Fruit fly (Drosophila melanogaster): ENCODE data around the gene sdk.

sdk gene

DNA sequence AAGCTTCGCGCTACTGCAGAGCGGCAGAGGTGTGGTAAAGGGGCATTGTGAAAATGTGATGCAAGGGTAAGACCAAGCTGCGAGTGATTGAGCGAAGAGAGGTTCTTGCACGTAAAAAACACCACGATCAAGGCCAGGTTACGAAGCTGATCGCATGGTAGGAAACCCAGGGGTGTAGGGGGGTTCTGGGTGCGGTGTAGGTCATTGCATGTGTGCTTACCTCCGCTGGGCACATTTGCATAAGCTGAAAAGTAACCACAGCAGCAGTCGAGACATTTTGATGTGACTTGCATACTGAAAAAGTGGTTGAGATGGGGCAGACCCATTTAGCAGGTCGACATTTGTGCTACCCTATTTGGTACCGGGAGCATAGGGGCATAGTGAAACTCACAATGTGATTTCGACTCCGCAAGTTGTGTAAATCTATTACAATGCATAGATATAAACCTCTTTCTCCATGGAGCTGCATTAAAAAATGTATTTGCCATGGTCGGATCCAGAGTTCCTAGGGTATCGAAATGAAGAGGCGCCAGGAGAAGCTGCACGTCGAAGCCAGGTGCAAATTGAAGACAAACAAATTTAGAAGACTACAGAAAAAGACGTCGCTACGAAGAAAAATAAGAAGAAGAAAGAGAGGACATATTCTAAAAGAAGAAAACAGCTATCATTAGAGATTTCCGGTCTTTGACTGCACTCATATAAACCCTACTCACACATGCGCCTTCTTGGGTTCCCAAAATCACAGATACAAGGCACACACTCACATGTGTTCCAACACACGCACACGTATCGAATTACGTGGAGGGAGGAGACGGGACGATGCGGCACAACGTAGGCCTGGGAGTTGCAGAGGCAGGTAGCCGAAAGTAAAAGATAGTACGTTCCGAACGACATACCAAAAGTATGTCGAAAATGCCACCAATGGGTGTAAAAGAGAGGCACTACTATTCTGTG lies 6.5 kb downstream of the sdk start:
- TF ChIP-seq psq (optimal IDR thresholded peaks at IDR 0.05): no peak

DNA sequence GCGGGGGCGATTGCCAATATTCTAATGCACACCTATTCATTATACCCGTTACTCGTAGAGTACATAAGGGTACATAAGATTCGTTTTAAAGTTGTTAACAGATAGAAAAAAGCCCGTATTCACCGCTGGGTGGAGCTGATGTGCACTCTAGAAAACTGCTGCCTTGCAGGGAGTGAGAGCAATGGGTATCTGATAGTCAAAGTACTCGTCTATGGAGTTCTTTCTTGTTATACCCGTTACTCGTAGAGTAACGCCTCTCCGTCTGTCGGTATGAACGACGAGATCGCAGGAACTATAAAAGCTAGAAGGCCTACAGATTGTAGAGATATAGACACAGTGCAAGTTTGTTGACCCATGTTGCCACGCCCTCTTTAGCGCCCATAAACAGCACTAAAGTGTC lies 7.3 kb downstream of the sdk start:
- no peak for TF ChIP-seq insv (optimal IDR thresholded peaks at IDR 0.05)
- TF ChIP-seq Sin3A (optimal IDR thresholded peaks at IDR 0.05): no peak
- TF ChIP-seq ttk (optimal IDR thresholded peaks at IDR 0.05): no peak
- TF ChIP-seq Myc (optimal IDR thresholded peaks at IDR 0.05): no peak
- TF ChIP-seq h (optimal IDR thresholded peaks at IDR 0.05): no peak
- no peak for TF ChIP-seq psq (optimal IDR thresholded peaks at IDR 0.05)

DNA sequence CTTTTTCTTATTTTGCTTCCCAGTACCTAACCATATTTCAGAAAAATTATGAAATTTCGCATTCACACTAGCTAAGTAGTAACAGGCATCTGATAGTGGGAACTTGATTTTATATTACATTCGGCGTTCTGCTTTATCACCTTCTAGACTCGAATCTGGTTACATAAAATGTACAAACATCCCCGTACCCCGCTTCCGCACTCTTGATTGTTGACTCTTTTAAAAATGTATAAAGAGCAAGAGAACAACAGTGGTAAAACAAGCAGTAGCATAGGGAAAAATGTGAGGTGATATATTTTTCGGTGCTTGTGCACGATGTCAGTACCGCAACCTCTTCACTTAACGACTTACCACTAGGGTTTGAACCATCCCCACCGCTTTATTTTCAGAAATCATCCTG lies 7.7 kb downstream of the sdk start:
- TF ChIP-seq ttk (optimal IDR thresholded peaks at IDR 0.05) (no peak), psq (optimal IDR thresholded peaks at IDR 0.05) (no peak), h (optimal IDR thresholded peaks at IDR 0.05) (no peak), Sin3A (optimal IDR thresholded peaks at IDR 0.05) (no peak), insv (optimal IDR thresholded peaks at IDR 0.05) (no peak), Myc (optimal IDR thresholded peaks at IDR 0.05) (no peak)

DNA sequence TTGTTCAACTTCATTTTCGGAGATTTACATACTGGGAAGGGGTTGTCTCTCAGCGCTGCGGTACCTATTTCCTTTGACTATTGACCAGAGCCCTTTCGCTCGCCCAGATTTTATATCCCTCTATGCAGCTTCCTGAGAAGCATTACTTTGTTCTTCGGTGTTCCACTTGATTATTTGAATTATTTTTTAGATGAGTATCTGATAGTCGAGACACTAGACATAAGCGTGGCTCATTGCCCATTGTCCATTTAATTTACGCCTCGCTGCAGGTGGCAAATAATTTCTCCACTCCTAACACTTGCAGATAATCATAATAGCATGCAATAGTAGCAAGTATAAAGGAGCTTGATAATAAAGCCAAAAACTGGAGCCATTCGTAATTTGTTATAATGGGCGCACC lies 8.1 kb downstream of the sdk start:
- TF ChIP-seq h (optimal IDR thresholded peaks at IDR 0.05) (no peak), psq (optimal IDR thresholded peaks at IDR 0.05) (no peak), ttk (optimal IDR thresholded peaks at IDR 0.05) (no peak), Sin3A (optimal IDR thresholded peaks at IDR 0.05) (no peak)

DNA sequence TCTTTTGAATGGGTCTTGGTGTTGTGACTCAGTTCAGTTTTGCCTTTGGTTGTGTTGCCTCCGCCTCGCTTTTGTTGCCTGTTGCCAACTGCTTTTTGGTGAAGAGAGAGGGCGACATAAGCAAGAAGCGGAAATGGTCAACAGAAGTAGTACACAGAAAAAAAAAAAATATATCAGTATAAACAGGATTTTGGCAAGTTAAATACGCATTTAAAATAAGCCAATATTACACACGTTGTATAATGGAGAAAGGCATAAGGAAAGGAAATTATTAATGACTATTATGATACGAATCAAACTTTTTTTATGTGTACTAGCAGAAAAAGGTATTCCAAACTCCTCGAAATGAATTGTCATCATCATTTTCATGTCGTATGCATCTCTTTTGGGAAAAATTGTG lies 9.4 kb downstream of the sdk start:
- TF ChIP-seq ttk (optimal IDR thresholded peaks at IDR 0.05) (no peak), Sin3A (optimal IDR thresholded peaks at IDR 0.05) (no peak), h (optimal IDR thresholded peaks at IDR 0.05) (no peak), insv (optimal IDR thresholded peaks at IDR 0.05) (no peak), Myc (optimal IDR thresholded peaks at IDR 0.05) (no peak), psq (optimal IDR thresholded peaks at IDR 0.05) (no peak)

DNA sequence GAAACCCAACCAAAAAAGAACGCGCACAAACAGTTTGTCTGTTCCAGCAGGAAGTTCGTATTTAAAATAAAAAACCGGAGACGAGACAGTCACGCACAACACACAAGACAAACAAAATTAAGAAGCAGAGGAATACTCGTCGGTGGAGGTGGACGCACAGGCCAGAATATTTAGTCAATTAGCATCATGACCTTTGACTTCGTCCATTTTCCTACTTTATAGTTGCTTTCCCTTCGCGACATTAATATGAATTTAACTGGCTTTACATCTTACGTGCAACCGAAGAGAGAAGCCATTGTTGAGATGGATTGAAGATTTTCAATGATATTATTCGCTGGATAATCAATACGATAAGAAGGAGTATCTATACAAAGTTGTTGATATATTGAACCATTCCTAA lies 15.8 kb downstream of the sdk start:
- TF ChIP-seq Sin3A (optimal IDR thresholded peaks at IDR 0.05): no peak
- no peak for TF ChIP-seq psq (optimal IDR thresholded peaks at IDR 0.05)
- TF ChIP-seq ttk (optimal IDR thresholded peaks at IDR 0.05): no peak
- no peak for TF ChIP-seq Myc (optimal IDR thresholded peaks at IDR 0.05)
- no peak for TF ChIP-seq insv (optimal IDR thresholded peaks at IDR 0.05)

DNA sequence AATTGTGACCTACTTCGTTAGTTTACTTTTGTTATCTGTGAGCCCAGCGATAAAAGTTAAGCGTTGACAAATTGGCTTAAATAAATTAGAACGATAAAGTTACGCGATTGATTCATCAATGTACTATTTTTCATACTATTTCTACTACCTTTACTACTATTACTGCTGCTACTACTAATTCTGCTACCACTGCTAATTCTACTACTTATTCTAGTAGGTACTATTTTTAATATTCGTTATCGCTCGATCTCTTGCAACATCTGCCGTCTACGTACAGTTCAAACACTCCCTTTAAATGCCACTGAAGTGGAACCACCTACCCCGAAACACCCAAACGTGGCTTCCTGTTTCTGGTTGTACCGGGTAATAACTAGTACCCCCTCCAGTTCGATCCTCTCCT lies 22.9 kb downstream of the sdk start:
- TF ChIP-seq Sin3A (optimal IDR thresholded peaks at IDR 0.05) (no peak), insv (optimal IDR thresholded peaks at IDR 0.05) (no peak), h (optimal IDR thresholded peaks at IDR 0.05) (no peak), Myc (optimal IDR thresholded peaks at IDR 0.05) (no peak), ttk (optimal IDR thresholded peaks at IDR 0.05) (no peak), psq (optimal IDR thresholded peaks at IDR 0.05) (no peak)

DNA sequence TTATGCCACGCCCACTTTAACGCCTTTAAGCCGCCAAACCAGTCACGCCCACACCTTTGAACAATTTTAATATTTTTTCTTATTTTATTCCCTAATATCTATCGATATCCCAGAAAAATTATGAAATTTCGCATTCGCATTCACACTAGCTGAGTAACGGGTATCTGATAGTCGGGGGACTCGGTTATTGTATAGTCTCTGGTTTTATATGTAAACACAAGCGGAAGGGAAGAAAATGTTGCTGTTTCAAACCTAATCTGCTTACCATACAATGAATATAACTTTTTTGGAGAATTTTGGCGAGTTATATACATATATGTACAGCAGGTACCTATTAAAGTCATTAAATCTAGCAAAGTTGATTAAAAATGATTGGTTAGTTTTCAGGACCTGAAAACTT lies 24.3 kb downstream of the sdk start:
- no peak for TF ChIP-seq ttk (optimal IDR thresholded peaks at IDR 0.05)
- no peak for TF ChIP-seq h (optimal IDR thresholded peaks at IDR 0.05)
- TF ChIP-seq psq (optimal IDR thresholded peaks at IDR 0.05): no peak
- no peak for TF ChIP-seq Myc (optimal IDR thresholded peaks at IDR 0.05)
- no peak for TF ChIP-seq Sin3A (optimal IDR thresholded peaks at IDR 0.05)
- TF ChIP-seq insv (optimal IDR thresholded peaks at IDR 0.05): no peak

DNA sequence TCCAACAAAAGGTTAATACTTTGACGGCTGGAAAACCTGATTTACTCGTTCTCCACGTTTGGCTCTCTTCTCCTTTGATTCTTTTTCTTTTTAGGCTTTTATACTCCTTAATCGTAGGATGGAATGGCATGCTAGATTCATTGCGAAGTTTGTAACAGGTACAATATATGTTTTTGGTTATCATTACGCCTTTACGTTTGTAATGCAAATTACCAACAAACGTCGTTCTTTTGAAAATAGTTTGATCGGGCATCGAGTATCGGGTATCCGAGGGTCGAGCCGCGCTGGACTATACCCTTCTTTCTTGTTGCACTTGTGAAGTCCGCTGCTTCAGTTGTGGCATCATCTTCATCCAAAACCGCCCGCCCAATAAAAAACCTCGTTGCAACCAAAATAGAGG lies 25.2 kb downstream of the sdk start:
- no peak for TF ChIP-seq psq (optimal IDR thresholded peaks at IDR 0.05)
- no peak for TF ChIP-seq ttk (optimal IDR thresholded peaks at IDR 0.05)
- TF ChIP-seq Sin3A (optimal IDR thresholded peaks at IDR 0.05): no peak
- no peak for TF ChIP-seq Myc (optimal IDR thresholded peaks at IDR 0.05)
- no peak for TF ChIP-seq insv (optimal IDR thresholded peaks at IDR 0.05)
- no peak for TF ChIP-seq h (optimal IDR thresholded peaks at IDR 0.05)

DNA sequence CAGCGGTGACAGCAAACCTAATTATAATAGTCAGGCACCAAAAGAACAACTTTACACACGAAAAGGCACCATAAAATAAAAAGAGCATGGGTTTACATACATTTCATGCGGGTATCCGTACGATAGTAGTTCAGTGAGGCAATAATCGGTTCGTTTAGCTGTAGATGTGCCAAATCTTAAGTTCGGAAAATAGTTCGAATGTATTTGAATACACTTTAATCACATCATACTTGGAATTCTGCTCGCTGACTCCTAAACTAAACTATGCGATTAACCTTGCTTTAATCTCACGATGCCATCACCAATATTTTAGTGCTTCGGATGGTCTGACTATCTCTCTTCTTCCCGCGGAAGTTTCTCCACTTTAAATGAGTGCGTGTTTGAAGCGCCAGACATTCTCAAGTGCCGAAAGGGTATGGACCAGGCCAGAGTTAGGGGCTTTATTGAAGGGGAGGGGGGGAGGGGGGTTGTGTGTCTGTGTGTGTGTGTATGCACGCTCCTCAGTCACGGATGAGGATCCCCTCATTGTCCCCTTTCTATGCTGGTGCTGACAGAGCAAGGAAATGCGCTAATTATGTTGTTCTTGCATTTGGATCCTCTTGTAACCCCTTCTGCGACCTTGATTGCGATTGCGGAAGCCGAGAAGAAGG lies 26.7 kb downstream of the sdk start:
- TF ChIP-seq ttk (optimal IDR thresholded peaks at IDR 0.05): no peak
- TF ChIP-seq insv (optimal IDR thresholded peaks at IDR 0.05): no peak
- TF ChIP-seq Sin3A (optimal IDR thresholded peaks at IDR 0.05): no peak
- no peak for TF ChIP-seq psq (optimal IDR thresholded peaks at IDR 0.05)
- no peak for TF ChIP-seq Myc (optimal IDR thresholded peaks at IDR 0.05)
- TF ChIP-seq h (optimal IDR thresholded peaks at IDR 0.05): no peak

DNA sequence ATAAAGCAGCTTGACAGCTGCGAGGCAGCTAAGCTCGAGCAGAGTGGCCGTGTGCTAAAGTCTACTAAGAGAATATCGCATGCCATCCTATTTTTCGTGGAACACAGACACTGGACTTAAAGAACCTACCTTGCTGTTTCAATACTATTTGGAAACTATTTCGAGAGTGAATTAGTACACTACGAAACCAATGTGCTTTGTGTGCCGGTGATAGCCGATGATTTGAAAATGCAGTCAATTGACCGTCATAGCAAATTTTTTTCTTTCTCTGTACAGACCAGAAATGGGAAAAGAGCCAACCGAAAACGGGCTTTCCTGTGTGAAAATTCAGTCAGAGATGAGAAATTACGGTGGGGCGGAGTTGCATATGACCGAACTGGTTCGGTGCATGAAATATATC lies 28.7 kb downstream of the sdk start:
- TF ChIP-seq ttk (optimal IDR thresholded peaks at IDR 0.05) (no peak), h (optimal IDR thresholded peaks at IDR 0.05) (no peak), insv (optimal IDR thresholded peaks at IDR 0.05) (no peak), Myc (optimal IDR thresholded peaks at IDR 0.05) (no peak), psq (optimal IDR thresholded peaks at IDR 0.05) (no peak), Sin3A (optimal IDR thresholded peaks at IDR 0.05) (no peak)

DNA sequence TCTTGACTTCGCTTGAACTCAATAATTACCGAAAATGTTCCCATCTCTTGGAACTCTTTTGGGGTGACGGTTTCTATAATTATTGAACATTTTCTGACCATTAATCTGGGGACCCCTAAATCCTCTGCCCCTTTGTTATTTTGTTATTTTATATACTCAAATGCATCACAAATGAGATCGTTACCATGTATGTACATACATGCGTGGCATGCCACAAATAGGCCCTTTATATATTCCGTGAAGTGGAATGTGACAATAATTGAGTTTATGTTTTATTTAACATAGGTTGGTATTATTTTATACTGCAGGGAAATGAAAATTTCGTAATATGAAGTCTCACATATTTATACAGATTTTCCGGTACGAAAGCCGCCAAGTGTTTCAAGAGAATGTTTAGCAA lies 31.3 kb downstream of the sdk start:
- no peak for TF ChIP-seq h (optimal IDR thresholded peaks at IDR 0.05)
- TF ChIP-seq insv (optimal IDR thresholded peaks at IDR 0.05): no peak
- no peak for TF ChIP-seq Myc (optimal IDR thresholded peaks at IDR 0.05)
- TF ChIP-seq Sin3A (optimal IDR thresholded peaks at IDR 0.05): no peak
- no peak for TF ChIP-seq ttk (optimal IDR thresholded peaks at IDR 0.05)
- TF ChIP-seq psq (optimal IDR thresholded peaks at IDR 0.05): no peak

DNA sequence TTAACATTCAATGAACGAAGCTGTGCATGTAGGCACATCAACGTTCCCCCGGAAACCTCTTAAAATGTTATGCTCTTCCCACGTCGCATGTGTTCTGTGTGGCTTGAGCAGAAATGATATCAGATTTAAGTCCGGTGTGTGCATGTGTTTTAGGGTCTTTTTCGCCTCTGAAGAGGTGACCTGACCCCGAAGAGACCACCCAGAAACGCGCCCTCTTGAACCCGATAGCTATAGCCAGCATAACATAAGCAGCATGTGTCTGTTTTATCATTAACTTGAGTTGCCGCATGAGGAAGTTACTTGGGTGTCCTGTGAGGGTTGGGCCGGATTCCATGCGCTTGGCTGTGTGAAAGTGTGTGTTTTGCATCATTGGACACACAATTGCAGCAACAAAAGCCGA lies 32.3 kb downstream of the sdk start:
- no peak for TF ChIP-seq Sin3A (optimal IDR thresholded peaks at IDR 0.05)
- TF ChIP-seq Myc (optimal IDR thresholded peaks at IDR 0.05): no peak
- TF ChIP-seq ttk (optimal IDR thresholded peaks at IDR 0.05): no peak
- no peak for TF ChIP-seq psq (optimal IDR thresholded peaks at IDR 0.05)
- no peak for TF ChIP-seq h (optimal IDR thresholded peaks at IDR 0.05)
- no peak for TF ChIP-seq insv (optimal IDR thresholded peaks at IDR 0.05)

Measured in Kc167 (cell line).